Fruit fly (Drosophila melanogaster) whole organism: ENCODE results near the gene Tep1.

Experiments used
- Dll ChIP-seq: fragments of >200 bp; optimal IDR thresholded peaks from 2 replicates; lab custom pipeline; 2017
- EcR ChIP-seq, 2 experiments: fragments of >200 bp; optimal IDR thresholded peaks; 2 replicates each; lab custom pipeline; 2017; ENCODE audit warnings: missing biosample characterization in 2 of 2, missing genetic modification characterization in 2 of 2, missing genetic modification reagents in 2 of 2
- pan ChIP-seq: fragments of >200 bp; optimal IDR thresholded peaks from 2 replicates; lab custom pipeline; 2017
- psq ChIP-seq: fragments of >200 bp; optimal IDR thresholded peaks from 2 replicates; lab custom pipeline; 2017
- usp ChIP-seq: fragments of >200 bp; optimal IDR thresholded peaks from 2 replicates; lab custom pipeline; 2017; ENCODE audit warnings: missing biosample characterization, missing genetic modification characterization, mixed read lengths

- no peak for TF ChIP-seq Dll (lab: Kevin White, UChicago)
- TF ChIP-seq EcR (GFP tag; optimal IDR thresholded peaks at IDR 0.05; lab: Kevin White, UChicago) = peak; percentile 78 to 91
- no peak for TF ChIP-seq psq (lab: Kevin White, UChicago)
- TF ChIP-seq pan (lab: Kevin White, UChicago) = no peak
- TF ChIP-seq usp = no peak
Observed at dm6 chr2L:15908496-15909276, 15.1 kb upstream of the Tep1 start.
